Worm (Caenorhabditis elegans): Measurements from ENCODE around the gene ZK512.7.

The ZK512.7 gene

ce11 chrIII:9109726-9110125 lies 28.8 kb downstream of the ZK512.7 start:
- no peak for TF ChIP-seq lin-13 (GFP tag; optimal IDR thresholded peaks at IDR 0.05)
- TF ChIP-seq crh-2 (tag; optimal IDR thresholded peaks at IDR 0.05) = no peak
- no peak for TF ChIP-seq lin-11 (tag; optimal IDR thresholded peaks at IDR 0.05)
- no peak for TF ChIP-seq unc-39 (tag; optimal IDR thresholded peaks at IDR 0.05)
- TF ChIP-seq lsy-2 (tag; optimal IDR thresholded peaks at IDR 0.05) = no peak
- no peak for TF ChIP-seq Y55F3AM.14 (GFP tag; optimal IDR thresholded peaks at IDR 0.05)
- no peak for TF ChIP-seq fos-1 (tag; optimal IDR thresholded peaks at IDR 0.05)
- no peak for TF ChIP-seq nhr-25 (tag; optimal IDR thresholded peaks at IDR 0.05)
- no peak for TF ChIP-seq C34F6.9 (tag; optimal IDR thresholded peaks at IDR 0.05)
- TF ChIP-seq lin-39 (tag; optimal IDR thresholded peaks at IDR 0.05) = no peak
- no peak for TF ChIP-seq nhr-237 (tag; optimal IDR thresholded peaks at IDR 0.05)
- no peak for TF ChIP-seq nhr-12 (tag; optimal IDR thresholded peaks at IDR 0.05)
- TF ChIP-seq peb-1 (tag; optimal IDR thresholded peaks at IDR 0.05) = no peak
- TF ChIP-seq elt-3 (tag; optimal IDR thresholded peaks at IDR 0.05) = no peak
- TF ChIP-seq nhr-23 (tag; optimal IDR thresholded peaks at IDR 0.05) = no peak
- TF ChIP-seq ztf-1 (GFP tag; conservative IDR thresholded peaks at IDR 0.05) = no peak
- no peak for TF ChIP-seq R02D3.7 (tag; optimal IDR thresholded peaks at IDR 0.05)
- no peak for TF ChIP-seq mbf-1 (tag; optimal IDR thresholded peaks at IDR 0.05)

- no peak for TF ChIP-seq nhr-6 (tag; optimal IDR thresholded peaks at IDR 0.05)
- TF ChIP-seq elt-1 (tag; optimal IDR thresholded peaks at IDR 0.05) = no peak
- no peak for TF ChIP-seq ceh-16 (tag; optimal IDR thresholded peaks at IDR 0.05)
These were observed 29.3 kb downstream of the ZK512.7 start, which contains the start of gene cya-1 for ce11 chrIII:9109172-9109571. Gene cya-1 (minus strand): TSS chrIII:9109272.

ce11 chrIII:9105653-9106052 lies 32.8 kb downstream of the ZK512.7 start:
- TF ChIP-seq ztf-4 (tag; optimal IDR thresholded peaks at IDR 0.05) (no peak), sma-3 (GFP tag; optimal IDR thresholded peaks at IDR 0.05) (no peak), F13H6.1 (tag; optimal IDR thresholded peaks at IDR 0.05) (no peak)

- TF ChIP-seq Y55F3AM.14 (GFP tag; optimal IDR thresholded peaks at IDR 0.05) = peak; percentile 9
- peak; percentile 56 for TF ChIP-seq gmeb-1 (tag; optimal IDR thresholded peaks at IDR 0.05)
- TF ChIP-seq unc-55 (GFP tag; optimal IDR thresholded peaks at IDR 0.05) = peak; percentile 57
- TF ChIP-seq nhr-129 (tag; optimal IDR thresholded peaks at IDR 0.05) = peak; percentile 75
- peak; percentile 13 for TF ChIP-seq fos-1 (tag; optimal IDR thresholded peaks at IDR 0.05)
- TF ChIP-seq sma-9 (GFP tag; optimal IDR thresholded peaks at IDR 0.05) = peak; percentile 27
- no peak for TF ChIP-seq sma-9 (tag; optimal IDR thresholded peaks at IDR 0.05)
- TF ChIP-seq elt-3 (tag; optimal IDR thresholded peaks at IDR 0.05) = no peak
- peak; percentile 4 for TF ChIP-seq sma-3 (GFP tag; optimal IDR thresholded peaks at IDR 0.05)
- peak; percentile 23 for TF ChIP-seq F13H6.1 (tag; optimal IDR thresholded peaks at IDR 0.05)
- TF ChIP-seq nhr-6 (tag; optimal IDR thresholded peaks at IDR 0.05) = no peak
These were observed 34.4 kb downstream of the ZK512.7 start for ce11 chrIII:9104060-9104459.

- TF ChIP-seq skn-1 (tag; optimal IDR thresholded peaks at IDR 0.05) (no peak), sem-4 (tag; optimal IDR thresholded peaks at IDR 0.05) (no peak), F13H6.1 (tag; optimal IDR thresholded peaks at IDR 0.05) (no peak), ztf-4 (tag; optimal IDR thresholded peaks at IDR 0.05) (no peak)
These were observed 34.9 kb downstream of the ZK512.7 start, which contains the start of gene dos-1 for ce11 chrIII:9103643-9104042. Gene dos-1 (plus strand): TSS chrIII:9103943.

ce11 chrIII:9101212-9101611 lies 37.3 kb downstream of the ZK512.7 start, which contains the start of gene ZK507.1:
Gene ZK507.1 (minus strand): TSS chrIII:9101312.
- TF ChIP-seq ztf-11 (tag; optimal IDR thresholded peaks at IDR 0.05) (no peak), nhr-23 (tag; optimal IDR thresholded peaks at IDR 0.05) (no peak), ama-1 (optimal IDR thresholded peaks at IDR 0.05) (no peak), nhr-129 (tag; optimal IDR thresholded peaks at IDR 0.05) (no peak), F13H6.1 (tag; optimal IDR thresholded peaks at IDR 0.05) (no peak), elt-1 (tag; optimal IDR thresholded peaks at IDR 0.05) (no peak)

All from whole organism, L2 larva.